Worm (Caenorhabditis elegans) whole organism, young adult: Measurements from ENCODE around the gene pmp-2.

ENCODE experiments used
- nfya-1 ChIP-seq: sonication (generic microtip); optimal IDR thresholded peaks from 2 replicates; lab custom pipeline; 2017; ENCODE audit warnings: antibody characterized with exemption, missing compliant biosample characterization, missing genetic modification characterization, borderline replicate concordance; ENCODE audit not compliant: insufficient read depth
- nhr-80 ChIP-seq: sonication (generic microtip); optimal IDR thresholded peaks from 2 replicates; lab custom pipeline; 2016; ENCODE audit warnings: missing genetic modification characterization, missing compliant biosample characterization

ce11 chrII:6913309-6913708, 25.7 kb upstream of the pmp-2 start, which contains the start of gene cyn-10:
- TF ChIP-seq nhr-80 (tag; lab: Kevin White, UChicago) (no peak), nfya-1 (tag; lab: Kevin White, UChicago) (no peak)
